Worm (Caenorhabditis elegans): ENCODE results near the gene C16A3.5.

Gene C16A3.5

DNA sequence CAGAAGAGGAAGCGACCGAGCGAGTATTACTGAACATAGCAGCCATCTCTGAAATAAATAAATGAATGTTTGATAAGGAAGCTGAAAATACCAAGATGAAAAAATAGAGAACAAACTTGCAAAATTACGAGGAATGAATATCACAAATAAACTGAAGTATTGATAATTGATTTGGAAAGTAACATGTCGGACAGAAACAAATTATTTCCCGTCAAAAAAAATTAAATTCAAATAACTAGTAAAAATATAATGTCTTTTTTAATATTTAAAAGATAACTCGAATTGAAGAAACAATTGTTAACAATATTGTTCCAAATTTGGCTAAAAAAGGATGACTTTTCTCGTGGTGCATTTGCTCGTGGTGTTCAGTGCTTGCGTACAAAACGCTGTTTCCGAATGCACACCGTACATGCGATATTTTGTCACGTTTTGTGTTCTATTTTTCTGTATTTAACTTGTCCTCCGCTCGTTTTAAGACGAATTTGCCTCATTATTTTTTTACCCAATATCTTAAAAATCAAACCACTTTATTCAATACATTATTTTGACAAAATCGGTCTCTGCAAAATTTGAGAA is 38.6 kb upstream of the C16A3.5 start, which contains the start of gene rpn-13:
Gene rpn-13 (minus strand): TSS at position 51 of the 576 bp plus-strand sequence.
- TF ChIP-seq cebp-1 (GFP tag; IDR thresholded peaks at IDR 0.05) (no peak), cebp-1 (tag; optimal IDR thresholded peaks at IDR 0.05) (peak; percentile 20), snpc-1.3 (tag; optimal IDR thresholded peaks at IDR 0.05; ENCODE audit: insufficient read depth) (peak; percentile 28), Y56A3A.18 (GFP tag; IDR thresholded peaks at IDR 0.05) (no peak), madf-6 (GFP tag; IDR thresholded peaks at IDR 0.05) (0 out of 2 replicates have a peak, but pooled peaks have one; percentile 22), attf-5 (GFP tag; optimal IDR thresholded peaks at IDR 0.05) (peak; percentile 49), nfyb-1 (GFP tag; IDR thresholded peaks at IDR 0.05) (no peak), hmg-20 (GFP tag; IDR thresholded peaks at IDR 0.05) (no peak), lsl-1 (GFP tag; optimal IDR thresholded peaks at IDR 0.05) (peak; percentile 73), C06A6.2 (GFP tag; conservative IDR thresholded peaks at IDR 0.05) (no peak), pha-4 (tag; optimal IDR thresholded peaks at IDR 0.05) (no peak), ztf-18 (tag; optimal IDR thresholded peaks at IDR 0.05) (no peak)

DNA sequence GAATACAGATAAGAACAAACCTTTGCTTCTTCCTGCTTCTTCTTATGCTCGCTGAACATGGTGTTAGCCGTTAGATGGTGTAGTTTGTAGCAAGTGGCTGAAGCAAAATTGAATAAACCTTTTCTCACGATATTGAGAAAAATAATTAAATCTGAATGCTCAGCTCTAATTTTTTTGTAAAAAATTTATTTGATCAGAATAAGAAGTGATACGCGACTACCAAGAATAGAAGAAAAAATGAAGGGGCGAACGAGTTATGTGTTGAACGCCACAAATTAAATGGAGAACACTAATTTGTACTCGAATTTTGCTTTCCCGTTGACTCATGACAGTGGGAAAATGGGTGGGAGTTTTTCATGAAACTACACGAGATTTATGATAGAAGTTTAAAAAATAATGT is 37.3 kb upstream of the C16A3.5 start, which contains the start of gene C56G2.9:
Gene C56G2.9 (minus strand): TSS at position 101 of the 400 bp plus-strand sequence.
- TF ChIP-seq lag-1 (GFP tag; IDR thresholded peaks at IDR 0.05): no peak
- TF ChIP-seq Y67H2A.10 (GFP tag; conservative IDR thresholded peaks at IDR 0.05): no peak
- TF ChIP-seq snpc-3.4 (tag; optimal IDR thresholded peaks at IDR 0.05): no peak

DNA sequence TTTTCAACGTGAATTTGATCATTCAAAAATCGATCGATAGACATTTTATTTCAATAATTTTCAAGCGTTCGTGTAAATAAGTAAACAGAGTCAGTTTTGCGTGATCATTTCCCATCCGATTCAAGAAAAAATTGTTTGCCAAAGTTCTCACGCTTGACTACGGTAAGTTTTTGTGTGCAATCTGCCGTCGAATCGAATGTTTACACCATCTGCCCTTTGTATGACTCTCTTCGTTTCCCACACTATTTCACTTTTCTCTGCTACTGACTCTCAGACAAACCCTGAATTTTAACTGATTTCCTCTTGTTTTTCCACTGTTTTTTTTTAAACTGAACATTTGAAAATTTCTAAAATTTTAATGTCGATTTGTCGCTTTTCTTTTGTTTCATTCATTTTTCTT is 35.8 kb upstream of the C16A3.5 start:
- TF ChIP-seq ceh-79 (tag; optimal IDR thresholded peaks at IDR 0.05) (no peak), Y67H2A.10 (GFP tag; conservative IDR thresholded peaks at IDR 0.05) (no peak), Y79H2A.3 (GFP tag; conservative IDR thresholded peaks at IDR 0.05) (no peak), ztf-26 (tag; optimal IDR thresholded peaks at IDR 0.05) (peak; percentile 13), F55B11.4 (tag; optimal IDR thresholded peaks at IDR 0.05; ENCODE audit: borderline replicate concordance, insufficient read depth) (no peak), let-607 (tag; optimal IDR thresholded peaks at IDR 0.05) (peak in 1 of 2 experiments; percentile 11), K11D2.4 (GFP tag; IDR thresholded peaks at IDR 0.05) (no peak), gei-17 (GFP tag; optimal IDR thresholded peaks at IDR 0.05) (no peak), sea-2 (GFP tag; IDR thresholded peaks at IDR 0.05) (no peak), snpc-1.1 (tag; optimal IDR thresholded peaks at IDR 0.05; ENCODE audit: insufficient read depth) (no peak), mes-4 (tag; optimal IDR thresholded peaks at IDR 0.05) (no peak), nfya-1 (tag; optimal IDR thresholded peaks at IDR 0.05; ENCODE audit: borderline replicate concordance, insufficient read depth) (no peak), let-526 (GFP tag; IDR thresholded peaks at IDR 0.05) (peak; percentile 61; the same call in 1 of the 2 replicates), lir-1 (GFP tag; conservative IDR thresholded peaks at IDR 0.05) (peak; percentile 57; the same call in 1 of the 2 replicates), nfyb-1 (GFP tag; IDR thresholded peaks at IDR 0.05) (0 out of 2 replicates have a peak, but pooled peaks have one; percentile 38), unc-62 (GFP tag; optimal IDR thresholded peaks at IDR 0.05) (no peak), ceh-100 (GFP tag; IDR thresholded peaks at IDR 0.05) (0 out of 2 replicates have a peak, but pooled peaks have one; percentile 15), F57C9.4 (tag; optimal IDR thresholded peaks at IDR 0.05) (no peak), chd-7 (tag; optimal IDR thresholded peaks at IDR 0.05) (peak; percentile 47), tbx-9 (tag; optimal IDR thresholded peaks at IDR 0.05; ENCODE audit: borderline replicate concordance) (no peak), ztf-28 (GFP tag; IDR thresholded peaks at IDR 0.05) (no peak), hmg-20 (GFP tag; IDR thresholded peaks at IDR 0.05) (no peak), F49E8.2 (tag; optimal IDR thresholded peaks at IDR 0.05; ENCODE audit: insufficient read depth) (peak; percentile 58), F37B4.10 (GFP tag; IDR thresholded peaks at IDR 0.05) (no peak), egl-18 (GFP tag; IDR thresholded peaks at IDR 0.05) (no peak), ztf-6 (GFP tag; IDR thresholded peaks at IDR 0.05) (no peak), lin-26 (GFP tag; IDR thresholded peaks at IDR 0.05) (no peak), F39B2.1 (GFP tag; IDR thresholded peaks at IDR 0.05) (no peak), zfh-2 (GFP tag; conservative IDR thresholded peaks at IDR 0.05) (no peak), athp-1 (tag; optimal IDR thresholded peaks at IDR 0.05) (peak; percentile 69), F10E7.11 (tag; optimal IDR thresholded peaks at IDR 0.05) (no peak), hlh-12 (tag; optimal IDR thresholded peaks at IDR 0.05) (no peak)
